Fruit fly (Drosophila melanogaster): ENCODE measurements around the gene CG6310.

dm6 chr3L:11094279-11094678 is 24.6 kb upstream of the CG6310 start:
- TF ChIP-seq EcR (GFP tag; optimal IDR thresholded peaks at IDR 0.05) (peak; percentile 56), Pif1A (GFP tag; optimal IDR thresholded peaks at IDR 0.05) (no peak), CG17806 (tag; optimal IDR thresholded peaks at IDR 0.05) (no peak), CG8159 (tag; optimal IDR thresholded peaks at IDR 0.05) (no peak), Ets98B (GFP tag; IDR thresholded peaks at IDR 0.05) (no peak), Pif1B (GFP tag; optimal IDR thresholded peaks at IDR 0.05) (no peak)
